Worm (Caenorhabditis elegans) whole organism, midembryonic: ENCODE data around the gene nhr-179.

Source experiments
- T22C8.4 ChIP-seq: fragments of 200-800 bp; sonication (Bioruptor generic); IDR thresholded peaks from 2 replicates; pipeline ENCODE4 v1.3.6; 2022; ENCODE audit warnings: missing genetic modification characterization, missing compliant biosample characterization
- cog-1 ChIP-seq: sonication (generic microtip); optimal IDR thresholded peaks from 2 replicates; lab custom pipeline; 2016; ENCODE audit warnings: missing genetic modification characterization, missing compliant biosample characterization
- flt-1 ChIP-seq: fragments of 200-800 bp; sonication (Bioruptor generic); IDR thresholded peaks from 2 replicates; pipeline ENCODE4 v1.3.6; 2022; ENCODE audit warnings: missing genetic modification characterization, missing compliant biosample characterization
- klf-2 ChIP-seq: fragments of 200-800 bp; sonication (Bioruptor generic); conservative IDR thresholded peaks from 2 replicates; pipeline ENCODE4 v1.3.6; 2022; ENCODE audit warnings: missing genetic modification reagents, missing genetic modification characterization, missing compliant biosample characterization
- med-1 ChIP-seq: sonication (generic microtip); optimal IDR thresholded peaks from 2 replicates; lab custom pipeline; 2017; ENCODE audit warnings: missing genetic modification characterization, mild to moderate bottlenecking, missing compliant biosample characterization, antibody characterized with exemption, missing genetic modification reagents; ENCODE audit not compliant: insufficient read depth
- ref-1 ChIP-seq: fragments of 200-800 bp; sonication (Bioruptor generic); conservative IDR thresholded peaks from 2 replicates; pipeline ENCODE4 v1.3.6; 2022; ENCODE audit warnings: missing genetic modification reagents, missing genetic modification characterization, missing compliant biosample characterization
- tab-1 ChIP-seq: fragments of 200-800 bp; sonication (Bioruptor generic); IDR thresholded peaks from 2 replicates; pipeline ENCODE4 v1.3.6; 2022; ENCODE audit warnings: missing genetic modification characterization, missing compliant biosample characterization
- ztf-23 ChIP-seq: fragments of 200-800 bp; sonication (Bioruptor generic); IDR thresholded peaks from 2 replicates; pipeline ENCODE4 v1.3.6; 2022; ENCODE audit warnings: missing genetic modification reagents, missing genetic modification characterization, missing compliant biosample characterization
- ztf-29 ChIP-seq: fragments of 200-800 bp; sonication (Bioruptor generic); IDR thresholded peaks from 2 replicates; pipeline ENCODE4 v1.3.6; 2022; ENCODE audit warnings: missing genetic modification reagents, missing genetic modification characterization, missing compliant biosample characterization

The nhr-179 gene

ce11 chrV:1642199-1642598 lies 23.5 kb upstream of the nhr-179 start, which contains the start of gene Y46H3D.1:
Gene Y46H3D.1 (plus strand): TSS chrV:1642499.
- TF ChIP-seq ztf-23 (GFP tag; lab: Robert Waterston, UW) (no peak), ref-1 (no peak), tab-1 (GFP tag; lab: Robert Waterston, UW) (no peak), cog-1 (tag; lab: Kevin White, UChicago) (no peak), klf-2 (GFP tag; lab: Robert Waterston, UW) (no peak), med-1 (GFP tag; lab: Kevin White, UChicago) (no peak), T22C8.4 (GFP tag; lab: Robert Waterston, UW) (no peak), ztf-29 (no peak), flt-1 (GFP tag; lab: Robert Waterston, UW) (no peak)

ce11 chrV:1640008-1640407 lies 21.3 kb upstream of the nhr-179 start, which contains the start of gene str-221:
Gene str-221 (plus strand): TSS chrV:1640308.
- TF ChIP-seq ref-1, result no peak
- no peak for TF ChIP-seq med-1 (GFP tag; lab: Kevin White, UChicago)
- TF ChIP-seq ztf-23 (GFP tag; lab: Robert Waterston, UW), result no peak
- no peak for TF ChIP-seq tab-1 (GFP tag; lab: Robert Waterston, UW)
- no peak for TF ChIP-seq cog-1 (tag; lab: Kevin White, UChicago)
- TF ChIP-seq klf-2 (GFP tag; lab: Robert Waterston, UW), result no peak
- TF ChIP-seq T22C8.4 (GFP tag; lab: Robert Waterston, UW), result no peak
- TF ChIP-seq flt-1 (GFP tag; lab: Robert Waterston, UW), result no peak
- no peak for TF ChIP-seq ztf-29

- TF ChIP-seq T22C8.4 (GFP tag; lab: Robert Waterston, UW), result no peak
- TF ChIP-seq ref-1, result no peak
- no peak for TF ChIP-seq tab-1 (GFP tag; lab: Robert Waterston, UW)
- TF ChIP-seq ztf-29, result no peak
- no peak for TF ChIP-seq med-1 (GFP tag; lab: Kevin White, UChicago)
- no peak for TF ChIP-seq klf-2 (GFP tag; lab: Robert Waterston, UW)
- no peak for TF ChIP-seq ztf-23 (GFP tag; lab: Robert Waterston, UW)
- TF ChIP-seq flt-1 (GFP tag; lab: Robert Waterston, UW), result no peak
- TF ChIP-seq cog-1 (tag; lab: Kevin White, UChicago), result no peak
These were observed 17.2 kb upstream of the nhr-179 start, which contains the start of gene str-222 for ce11 chrV:1635859-1636258. Gene str-222 (plus strand): TSS chrV:1636159.

- TF ChIP-seq T22C8.4 (GFP tag; lab: Robert Waterston, UW) (no peak), med-1 (GFP tag; lab: Kevin White, UChicago) (no peak), tab-1 (GFP tag; lab: Robert Waterston, UW) (no peak), ztf-23 (GFP tag; lab: Robert Waterston, UW) (no peak), flt-1 (GFP tag; lab: Robert Waterston, UW) (no peak), ref-1 (no peak), klf-2 (GFP tag; lab: Robert Waterston, UW) (no peak), ztf-29 (no peak), cog-1 (tag; lab: Kevin White, UChicago) (no peak)
These were observed 13.1 kb upstream of the nhr-179 start, which contains the start of gene irld-17 for ce11 chrV:1631717-1632116. Gene irld-17 (plus strand): TSS chrV:1632017.

ce11 chrV:1631148-1631547 lies 12.5 kb upstream of the nhr-179 start, which contains the start of gene Y46H3D.8:
Gene Y46H3D.8 (minus strand): TSS chrV:1631248.
- TF ChIP-seq med-1 (GFP tag; lab: Kevin White, UChicago) (no peak), klf-2 (GFP tag; lab: Robert Waterston, UW) (no peak), T22C8.4 (GFP tag; lab: Robert Waterston, UW) (no peak), ztf-23 (GFP tag; lab: Robert Waterston, UW) (no peak), cog-1 (tag; lab: Kevin White, UChicago) (no peak), ztf-29 (no peak), tab-1 (GFP tag; lab: Robert Waterston, UW) (no peak), flt-1 (GFP tag; lab: Robert Waterston, UW) (no peak), ref-1 (no peak)

ce11 chrV:1629329-1629728 lies 10.7 kb upstream of the nhr-179 start, which contains the start of gene nhr-238:
Gene nhr-238 (minus strand): TSS chrV:1629432.
- TF ChIP-seq flt-1 (GFP tag; lab: Robert Waterston, UW) (no peak), ztf-23 (GFP tag; lab: Robert Waterston, UW) (no peak), klf-2 (GFP tag; lab: Robert Waterston, UW) (no peak), ztf-29 (no peak), med-1 (GFP tag; lab: Kevin White, UChicago) (no peak), ref-1 (no peak), T22C8.4 (GFP tag; lab: Robert Waterston, UW) (no peak), cog-1 (tag; lab: Kevin White, UChicago) (no peak), tab-1 (GFP tag; lab: Robert Waterston, UW) (no peak)

- TF ChIP-seq klf-2 (GFP tag; lab: Robert Waterston, UW) (no peak), ref-1 (no peak), T22C8.4 (GFP tag; lab: Robert Waterston, UW) (no peak), cog-1 (tag; lab: Kevin White, UChicago) (no peak), tab-1 (GFP tag; lab: Robert Waterston, UW) (no peak), ztf-29 (no peak), ztf-23 (GFP tag; lab: Robert Waterston, UW) (no peak), med-1 (GFP tag; lab: Kevin White, UChicago) (no peak), flt-1 (GFP tag; lab: Robert Waterston, UW) (no peak)
These were observed 8.6 kb upstream of the nhr-179 start for ce11 chrV:1627269-1627668.

- TF ChIP-seq med-1 (GFP tag; lab: Kevin White, UChicago), result no peak
- no peak for TF ChIP-seq tab-1 (GFP tag; lab: Robert Waterston, UW)
- TF ChIP-seq ref-1, result no peak
- no peak for TF ChIP-seq ztf-29
- no peak for TF ChIP-seq klf-2 (GFP tag; lab: Robert Waterston, UW)
- no peak for TF ChIP-seq ztf-23 (GFP tag; lab: Robert Waterston, UW)
- no peak for TF ChIP-seq flt-1 (GFP tag; lab: Robert Waterston, UW)
- no peak for TF ChIP-seq T22C8.4 (GFP tag; lab: Robert Waterston, UW)
- no peak for TF ChIP-seq cog-1 (tag; lab: Kevin White, UChicago)
These were observed 8.1 kb upstream of the nhr-179 start, which contains the start of gene nhr-237 for ce11 chrV:1626720-1627119. Gene nhr-237 (minus strand): TSS chrV:1626820.

ce11 chrV:1624340-1624739 lies 5.7 kb upstream of the nhr-179 start, which contains the start of gene nhr-110:
Gene nhr-110 (minus strand): TSS chrV:1624440.
- TF ChIP-seq T22C8.4 (GFP tag; lab: Robert Waterston, UW) (no peak), flt-1 (GFP tag; lab: Robert Waterston, UW) (no peak), tab-1 (GFP tag; lab: Robert Waterston, UW) (no peak), ref-1 (no peak), med-1 (GFP tag; lab: Kevin White, UChicago) (no peak), ztf-29 (no peak), cog-1 (tag; lab: Kevin White, UChicago) (no peak), klf-2 (GFP tag; lab: Robert Waterston, UW) (no peak), ztf-23 (GFP tag; lab: Robert Waterston, UW) (no peak)
